Fruit fly (Drosophila melanogaster) whole organism, embryonic: ENCODE results near the gene CG31231.

Experiments used
- B-H2 ChIP-seq: fragments of 200-800 bp; sonication (Bioruptor generic); optimal IDR thresholded peaks from 2 replicates; lab custom pipeline; 2018; ENCODE audit warnings: missing biosample characterization, mild to moderate bottlenecking, missing genetic modification characterization
- CG10979 ChIP-seq: fragments of 200-800 bp; sonication (Bioruptor generic); optimal IDR thresholded peaks from 2 replicates; lab custom pipeline; 2018; ENCODE audit warnings: missing biosample characterization, mild to moderate bottlenecking, missing genetic modification characterization, moderate library complexity
- CG11695 ChIP-seq: fragments of 200-800 bp; sonication (Bioruptor generic); IDR thresholded peaks from 3 replicates; pipeline ENCODE4 v1.3.6; 2022; ENCODE audit warnings: missing biosample characterization, missing genetic modification characterization
- CG17186 ChIP-seq: fragments of 200-800 bp; sonication (Bioruptor generic); optimal IDR thresholded peaks from 3 replicates; lab custom pipeline; 2017; ENCODE audit warnings: missing biosample characterization, missing genetic modification reagents, missing genetic modification characterization
- CG2116 ChIP-seq: fragments of 200-800 bp; sonication (Bioruptor generic); optimal IDR thresholded peaks from 3 replicates; lab custom pipeline; 2018; ENCODE audit warnings: missing biosample characterization, mild to moderate bottlenecking, missing genetic modification characterization
- CG31365 ChIP-seq: fragments of 200-800 bp; sonication (Bioruptor generic); optimal IDR thresholded peaks from 2 replicates; lab custom pipeline; 2018; ENCODE audit warnings: missing biosample characterization, mild to moderate bottlenecking, missing genetic modification characterization
- CG31388 ChIP-seq: fragments of 200-800 bp; sonication (Bioruptor generic); optimal IDR thresholded peaks from 2 replicates; lab custom pipeline; 2016; ENCODE audit warnings: missing biosample characterization, missing genetic modification characterization
- CG3281 ChIP-seq: fragments of 200-800 bp; sonication (Bioruptor generic); optimal IDR thresholded peaks from 3 replicates; lab custom pipeline; 2017; ENCODE audit warnings: missing biosample characterization, mild to moderate bottlenecking, missing genetic modification characterization
- CG34376 ChIP-seq: fragments of 200-800 bp; sonication (Bioruptor generic); optimal IDR thresholded peaks from 2 replicates; lab custom pipeline; 2018; ENCODE audit warnings: missing biosample characterization, mild to moderate bottlenecking, missing genetic modification characterization
- CG3847 ChIP-seq: fragments of 200-800 bp; sonication (Bioruptor generic); IDR thresholded peaks from 2 replicates; pipeline ENCODE4 v1.3.6; 2022; ENCODE audit warnings: missing biosample characterization, missing genetic modification characterization
- CG6689 ChIP-seq: fragments of 200-800 bp; sonication (Bioruptor generic); IDR thresholded peaks from 2 replicates; pipeline ENCODE4 v1.3.6; 2022; ENCODE audit warnings: missing biosample characterization, missing genetic modification characterization
- CG8765 ChIP-seq: fragments of 200-800 bp; sonication (Bioruptor generic); IDR thresholded peaks from 2 replicates; pipeline ENCODE4 v1.3.6; 2022; ENCODE audit warnings: missing biosample characterization, missing genetic modification characterization
- CG9437 ChIP-seq: fragments of 200-800 bp; sonication (Bioruptor generic); optimal IDR thresholded peaks from 2 replicates; lab custom pipeline; 2018; ENCODE audit warnings: missing biosample characterization, mild to moderate bottlenecking, missing genetic modification characterization
- CG9797 ChIP-seq: fragments of 200-800 bp; sonication (Bioruptor generic); optimal IDR thresholded peaks from 3 replicates; lab custom pipeline; 2018; ENCODE audit warnings: missing biosample characterization, mild to moderate bottlenecking, missing genetic modification characterization
- Camta ChIP-seq: fragments of 200-800 bp; sonication (Bioruptor generic); optimal IDR thresholded peaks from 2 replicates; lab custom pipeline; 2016; ENCODE audit warnings: missing biosample characterization, missing genetic modification characterization
- CoRest ChIP-seq: fragments of 200-800 bp; sonication (Bioruptor generic); optimal IDR thresholded peaks from 3 replicates; lab custom pipeline; 2018; ENCODE audit warnings: missing biosample characterization, mild to moderate bottlenecking, missing genetic modification characterization, moderate library complexity
- GATAe ChIP-seq: fragments of 200-800 bp; sonication (Bioruptor generic); conservative IDR thresholded peaks from 2 replicates; pipeline ENCODE4 v1.3.6; 2022; ENCODE audit warnings: missing biosample characterization, missing genetic modification characterization
- HmgZ ChIP-seq: fragments of 200-800 bp; sonication (Bioruptor generic); optimal IDR thresholded peaks from 2 replicates; lab custom pipeline; 2018; ENCODE audit warnings: missing biosample characterization, mild to moderate bottlenecking, missing genetic modification characterization
- Hr78 ChIP-seq, 2 experiments: fragments of 200-800 bp in 1 of 2; fragments of >200 bp in 1 of 2; sonication (Bioruptor generic) in 1 of 2; optimal IDR thresholded peaks; 2 replicates each; lab custom pipeline; 2017 to 2019; ENCODE audit warnings: missing biosample characterization in 2 of 2, missing genetic modification characterization in 2 of 2, mild to moderate bottlenecking in 1 of 2, moderate library complexity in 1 of 2
- Jarid2 ChIP-seq: fragments of 200-800 bp; sonication (Bioruptor generic); optimal IDR thresholded peaks from 3 replicates; lab custom pipeline; 2017; ENCODE audit warnings: mild to moderate bottlenecking, missing biosample characterization, missing genetic modification reagents, missing genetic modification characterization
- Max ChIP-seq: fragments of 200-800 bp; sonication (Bioruptor generic); optimal IDR thresholded peaks from 2 replicates; lab custom pipeline; 2016; ENCODE audit warnings: missing biosample characterization, mild to moderate bottlenecking, missing genetic modification characterization
- Med ChIP-seq: fragments of 200-800 bp; sonication (Bioruptor generic); peaks from one replicate; lab custom pipeline; 2016; ENCODE audit warnings: missing biosample characterization, missing genetic modification characterization, mild to moderate bottlenecking, inconsistent platforms, moderate library complexity
- Nf-YB ChIP-seq: fragments of 200-800 bp; sonication (Bioruptor generic); optimal IDR thresholded peaks from 3 replicates; lab custom pipeline; 2019; ENCODE audit warnings: missing biosample characterization, mild to moderate bottlenecking, missing genetic modification characterization, moderate library complexity
- ap ChIP-seq: fragments of 200-800 bp; sonication (Bioruptor generic); IDR thresholded peaks from 2 replicates; pipeline ENCODE4 v1.3.6; 2022; ENCODE audit warnings: missing biosample characterization, missing genetic modification characterization
- bbx ChIP-seq: fragments of 200-800 bp; sonication (Bioruptor generic); IDR thresholded peaks from 2 replicates; pipeline ENCODE4 v1.3.6; 2022; ENCODE audit warnings: missing biosample characterization, missing genetic modification characterization; ENCODE audit not compliant: partially characterized antibody
- bsh ChIP-seq, 2 experiments: fragments of 200-800 bp; sonication (Bioruptor generic); optimal IDR thresholded peaks; 2 replicates each; lab custom pipeline; 2017 to 2018; ENCODE audit warnings: mild to moderate bottlenecking in 2 of 2, missing biosample characterization in 2 of 2, missing genetic modification characterization in 2 of 2, moderate library complexity in 1 of 2
- btn ChIP-seq: fragments of 200-800 bp; sonication (Bioruptor generic); optimal IDR thresholded peaks from 2 replicates; lab custom pipeline; 2016; ENCODE audit warnings: missing biosample characterization, missing genetic modification characterization
- chif ChIP-seq, 2 experiments: fragments of 200-800 bp; sonication (Bioruptor generic); optimal IDR thresholded peaks; 3 replicates each; lab custom pipeline; 2016; ENCODE audit warnings: missing biosample characterization in 2 of 2, missing genetic modification characterization in 2 of 2
- crp ChIP-seq, 2 experiments: fragments of 200-800 bp; sonication (Bioruptor generic); optimal IDR thresholded peaks; 2 replicates in 1 of 2; 3 replicates in 1 of 2; lab custom pipeline; 2017; ENCODE audit warnings: missing biosample characterization in 2 of 2, missing genetic modification characterization in 2 of 2, mild to moderate bottlenecking in 1 of 2, moderate library complexity in 1 of 2
- dysf ChIP-seq: fragments of 200-800 bp; sonication (Bioruptor generic); IDR thresholded peaks from 3 replicates; pipeline ENCODE4 v1.3.6; 2022; ENCODE audit warnings: missing biosample characterization, missing genetic modification characterization
- exex ChIP-seq: fragments of 200-800 bp; sonication (Bioruptor generic); optimal IDR thresholded peaks from 4 replicates; lab custom pipeline; 2018; ENCODE audit warnings: missing biosample characterization, mild to moderate bottlenecking, missing genetic modification characterization, moderate library complexity
- fd102C ChIP-seq: fragments of 200-800 bp; sonication (Bioruptor generic); optimal IDR thresholded peaks from 2 replicates; lab custom pipeline; 2018; ENCODE audit warnings: missing biosample characterization, mild to moderate bottlenecking, missing genetic modification characterization, moderate library complexity
- grn ChIP-seq: fragments of 200-800 bp; sonication (Bioruptor generic); optimal IDR thresholded peaks from 3 replicates; lab custom pipeline; 2017; ENCODE audit warnings: missing biosample characterization, missing genetic modification characterization
- lab ChIP-seq: fragments of 200-800 bp; sonication (Bioruptor generic); optimal IDR thresholded peaks from 3 replicates; lab custom pipeline; 2017; ENCODE audit warnings: missing biosample characterization, missing genetic modification characterization, mild to moderate bottlenecking, moderate library complexity, missing genetic modification reagents
- lmd ChIP-seq: fragments of 200-800 bp; sonication (Bioruptor generic); IDR thresholded peaks from 2 replicates; pipeline ENCODE4 v1.3.6; 2022; ENCODE audit warnings: missing biosample characterization, missing genetic modification characterization
- maf-S ChIP-seq: fragments of 200-800 bp; sonication (Bioruptor generic); optimal IDR thresholded peaks from 2 replicates; lab custom pipeline; 2016; ENCODE audit warnings: missing biosample characterization, missing genetic modification characterization
- mirr ChIP-seq: fragments of 200-800 bp; sonication (Bioruptor generic); optimal IDR thresholded peaks from 3 replicates; lab custom pipeline; 2018; ENCODE audit warnings: missing biosample characterization, mild to moderate bottlenecking, missing genetic modification characterization
- nmo ChIP-seq: fragments of 200-800 bp; sonication (Bioruptor generic); optimal IDR thresholded peaks from 2 replicates; lab custom pipeline; 2018; ENCODE audit warnings: missing biosample characterization, mild to moderate bottlenecking, missing genetic modification characterization, moderate library complexity
- pum ChIP-seq: fragments of 200-800 bp; sonication (Bioruptor generic); optimal IDR thresholded peaks from 2 replicates; lab custom pipeline; 2016; ENCODE audit warnings: missing biosample characterization, missing genetic modification characterization
- row ChIP-seq: fragments of 200-800 bp; sonication (Bioruptor generic); IDR thresholded peaks from 3 replicates; pipeline ENCODE4 v1.3.6; 2022; ENCODE audit warnings: missing biosample characterization, missing genetic modification characterization
- sd ChIP-seq: fragments of 200-800 bp; sonication (Bioruptor generic); optimal IDR thresholded peaks from 3 replicates; lab custom pipeline; 2018; ENCODE audit warnings: missing biosample characterization, mild to moderate bottlenecking, missing genetic modification characterization, moderate library complexity
- slbo ChIP-seq: fragments of 200-800 bp; sonication (Bioruptor generic); IDR thresholded peaks from 2 replicates; pipeline ENCODE4 v1.3.6; 2022; ENCODE audit warnings: missing biosample characterization, missing genetic modification characterization
- ssp ChIP-seq: fragments of 200-800 bp; sonication (Bioruptor generic); IDR thresholded peaks from 2 replicates; pipeline ENCODE4 v1.3.6; 2022; ENCODE audit warnings: missing biosample characterization, missing genetic modification characterization
- sug ChIP-seq: fragments of 200-800 bp; optimal IDR thresholded peaks from 2 replicates; lab custom pipeline; 2019; ENCODE audit warnings: missing biosample characterization, mild to moderate bottlenecking, missing genetic modification characterization, moderate library complexity
- z ChIP-seq: fragments of 200-800 bp; sonication (Bioruptor generic); IDR thresholded peaks from 3 replicates; pipeline ENCODE4 v1.3.6; 2022; ENCODE audit warnings: missing biosample characterization, missing genetic modification characterization
- zf30C ChIP-seq: fragments of 200-800 bp; sonication (Bioruptor generic); optimal IDR thresholded peaks from 3 replicates; lab custom pipeline; 2018; ENCODE audit warnings: missing biosample characterization, mild to moderate bottlenecking, missing genetic modification characterization

Gene CG31231

DNA sequence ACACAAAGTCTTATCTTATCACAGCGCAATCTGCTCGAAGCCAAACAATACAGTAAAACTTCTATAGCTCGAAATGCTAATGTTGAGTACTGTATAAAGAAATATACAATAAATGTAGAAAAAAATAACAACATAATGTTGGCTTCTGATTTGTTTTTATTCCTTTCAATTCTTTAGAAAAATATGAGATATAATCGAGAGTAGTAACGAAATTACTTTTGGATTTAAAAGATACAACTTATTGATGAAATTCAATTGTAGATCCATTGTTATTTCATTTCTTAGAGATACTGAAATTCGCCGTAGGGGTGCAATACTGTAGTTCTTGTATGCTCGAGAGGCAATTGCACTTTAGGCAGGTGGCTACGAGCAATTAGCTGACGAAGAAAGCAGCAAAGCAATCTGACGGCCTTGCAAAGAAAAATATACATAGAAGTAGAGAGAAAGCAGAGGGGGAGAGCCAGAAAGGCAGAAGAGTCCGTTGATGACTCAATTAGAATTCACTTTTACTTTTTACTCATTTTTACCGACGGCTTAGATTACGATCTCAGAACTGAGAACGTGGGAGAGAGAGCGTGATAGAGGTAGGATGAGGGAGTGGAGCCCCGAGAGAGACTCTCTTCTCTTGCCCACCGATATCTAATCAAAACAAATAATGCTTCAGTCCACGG, 5.4 kb downstream of the CG31231 start (continued):
- 0 out of 3 replicates have a peak, but pooled peaks have one; percentile 35 for TF ChIP-seq dysf (GFP tag; lab: Robert Waterston, UW)
- TF ChIP-seq lmd: peak; percentile 45
- no peak for TF ChIP-seq CG17186 (GFP tag; lab: Kevin White, UChicago)

DNA sequence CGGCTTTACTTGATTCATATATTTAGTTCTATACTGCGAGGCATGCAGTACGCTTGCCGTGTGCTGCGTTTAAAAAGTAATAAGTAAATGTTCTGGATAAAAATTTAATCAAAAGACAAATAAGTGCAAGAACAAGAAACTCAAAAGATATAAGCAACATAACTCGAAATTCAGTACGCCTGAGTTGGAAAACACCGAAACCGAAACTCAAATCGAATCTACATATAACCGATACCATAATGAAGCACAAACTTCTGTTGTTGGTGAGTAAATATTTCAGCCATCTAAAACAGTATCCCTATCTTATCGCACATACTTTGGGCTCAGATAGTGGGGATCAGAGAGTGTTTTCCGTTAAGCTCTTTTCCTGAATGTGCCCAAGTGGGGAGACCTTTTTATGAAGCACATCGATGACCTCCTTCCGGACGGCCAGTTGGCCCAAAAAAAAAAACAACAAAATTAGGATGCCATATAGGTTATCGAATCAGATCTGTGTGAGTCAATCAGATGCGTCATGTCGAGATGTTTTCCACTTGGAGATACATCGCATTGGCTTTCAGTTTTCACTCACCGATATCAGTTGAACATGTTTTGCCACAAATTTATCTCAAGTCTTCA, 6.1 kb downstream of the CG31231 start, which contains the start of gene CG31230:
Gene CG31230 (plus strand): TSS at position 568 of the 618 bp plus-strand sequence.
- TF ChIP-seq Jarid2 (GFP tag; lab: Kevin White, UChicago): peak; percentile 50
- no peak for TF ChIP-seq CG8765
- peak; percentile 16 for TF ChIP-seq sug (tag; lab: Kevin White, UChicago)
- TF ChIP-seq grn (GFP tag; lab: Kevin White, UChicago): peak; percentile 4
- TF ChIP-seq B-H2: peak; percentile 1
- TF ChIP-seq CG31365 (tag; lab: Kevin White, UChicago): peak; percentile 2
- peak; percentile 94 for TF ChIP-seq sd (tag; lab: Kevin White, UChicago)
- TF ChIP-seq CG11695 (GFP tag; lab: Robert Waterston, UW): peak; percentile 13; the same call in 1 of the 3 replicates
- TF ChIP-seq lab: peak; percentile 29
- peak in 1 of 2 experiments; percentile 30 for TF ChIP-seq Hr78 (GFP tag; optimal IDR thresholded peaks at IDR 0.05; lab: Kevin White, UChicago)
- peak; percentile 62 for TF ChIP-seq exex
- TF ChIP-seq z (GFP tag; lab: Robert Waterston, UW): 0 out of 3 replicates have a peak, but pooled peaks have one; percentile 6
- TF ChIP-seq fd102C (GFP tag; lab: Kevin White, UChicago): no peak
- peak; percentile 39 for TF ChIP-seq Med (GFP tag; lab: Kevin White, UChicago)
- TF ChIP-seq GATAe: peak; percentile 71; the same call in 1 of the 2 replicates
- TF ChIP-seq Camta (GFP tag; lab: Kevin White, UChicago): no peak
- no peak for TF ChIP-seq zf30C (GFP tag; lab: Kevin White, UChicago)
- peak; percentile 0 for TF ChIP-seq mirr (GFP tag; lab: Kevin White, UChicago)
- TF ChIP-seq HmgZ (tag; lab: Kevin White, UChicago): peak; percentile 41
- no peak for TF ChIP-seq pum (GFP tag; lab: Kevin White, UChicago)
- peak; percentile 11 for TF ChIP-seq CG34376
- TF ChIP-seq, all 482 proteins: peak for 16

- no peak for TF ChIP-seq maf-S (GFP tag; lab: Kevin White, UChicago)
- TF ChIP-seq CG3281 (GFP tag; lab: Kevin White, UChicago): no peak
- no peak for TF ChIP-seq ap (GFP tag; lab: Robert Waterston, UW)
- peak in 1 of 2 experiments; percentile 8 for TF ChIP-seq chif (GFP tag; optimal IDR thresholded peaks at IDR 0.05; lab: Kevin White, UChicago)
- peak; percentile 45; the same call in 1 of the 2 replicates for TF ChIP-seq CG6689 (GFP tag; lab: Robert Waterston, UW)
- peak; percentile 54 for TF ChIP-seq CG2116 (GFP tag; lab: Kevin White, UChicago)
- TF ChIP-seq ssp (GFP tag; lab: Robert Waterston, UW): peak; percentile 86
- TF ChIP-seq crp (GFP tag; optimal IDR thresholded peaks at IDR 0.05; lab: Kevin White, UChicago): peak; percentile 32 to 89
- no peak for TF ChIP-seq CG31388 (GFP tag; lab: Kevin White, UChicago)
- peak; percentile 6 for TF ChIP-seq CG10979 (tag; lab: Kevin White, UChicago)
- TF ChIP-seq CG9797 (GFP tag; lab: Kevin White, UChicago): peak; percentile 59
- TF ChIP-seq CG9437 (GFP tag; lab: Kevin White, UChicago): peak; percentile 7
- peak; percentile 38; the same call in 1 of the 2 replicates for TF ChIP-seq CG3847 (GFP tag; lab: Robert Waterston, UW)
- TF ChIP-seq CoRest: peak; percentile 44
- TF ChIP-seq btn (GFP tag; lab: Kevin White, UChicago): no peak
- TF ChIP-seq bbx (GFP tag; lab: Robert Waterston, UW): no peak
- no peak for TF ChIP-seq Nf-YB (GFP tag; lab: Kevin White, UChicago)
- no peak for TF ChIP-seq bsh (GFP tag; optimal IDR thresholded peaks at IDR 0.05; lab: Kevin White, UChicago)
- peak; percentile 23 for TF ChIP-seq Max (GFP tag; lab: Kevin White, UChicago)
- peak; percentile 42; the same call in 1 of the 2 replicates for TF ChIP-seq slbo (GFP tag; lab: Robert Waterston, UW)
- peak; percentile 81 for TF ChIP-seq nmo
- TF ChIP-seq row (GFP tag; lab: Robert Waterston, UW): peak; percentile 72
Observed at dm6 chr3R:18677500-18677940, 12.4 kb downstream of the CG31231 start, which contains the start of the genes dind and CG7706. Gene dind, minus strand, starts transcription at chr3R:18677539. Gene CG7706, plus strand, starts transcription at chr3R:18677818.
